Worm (Caenorhabditis elegans): Measurements from ENCODE around the gene C13B9.2.

- TF ChIP-seq T22C8.4 (GFP tag; IDR thresholded peaks at IDR 0.05) = no peak
- no peak for TF ChIP-seq flt-1 (GFP tag; IDR thresholded peaks at IDR 0.05)
- TF ChIP-seq cog-1 (tag; optimal IDR thresholded peaks at IDR 0.05) = no peak
- TF ChIP-seq ref-1 (GFP tag; conservative IDR thresholded peaks at IDR 0.05) = no peak
These were observed 13.4 kb upstream of the C13B9.2 start for ce11 chrIII:6606641-6607040.
